Fruit fly (Drosophila melanogaster) whole organism, prepupa: ENCODE results near the gene Nrd1.
A peak's percentile ranks its signal among the peaks of the same experiment; 100 is the strongest.

Source experiments
- CG10631 ChIP-seq: fragments of 200-800 bp; sonication (Bioruptor generic); optimal IDR thresholded peaks from 2 replicates; lab custom pipeline; 2016; ENCODE audit warnings: missing biosample characterization, missing genetic modification characterization
- CG10669 ChIP-seq: fragments of 200-800 bp; sonication (Bioruptor generic); optimal IDR thresholded peaks from 3 replicates; lab custom pipeline; 2018; ENCODE audit warnings: missing biosample characterization, mild to moderate bottlenecking, missing genetic modification characterization, moderate library complexity
- CG11294 ChIP-seq: fragments of 200-800 bp; sonication (Bioruptor generic); IDR thresholded peaks from 2 replicates; pipeline ENCODE4 v1.3.6; 2022; ENCODE audit warnings: missing biosample characterization, missing genetic modification characterization
- CG16779 ChIP-seq: fragments of 200-800 bp; sonication (Bioruptor generic); optimal IDR thresholded peaks from 3 replicates; lab custom pipeline; 2017; ENCODE audit warnings: missing biosample characterization, mild to moderate bottlenecking, missing genetic modification characterization
- CG3032 ChIP-seq: fragments of 200-800 bp; optimal IDR thresholded peaks from 2 replicates; lab custom pipeline; 2019; ENCODE audit warnings: missing biosample characterization, mild to moderate bottlenecking, missing genetic modification characterization, moderate library complexity
- CG31627 ChIP-seq: fragments of 200-800 bp; sonication (Bioruptor generic); optimal IDR thresholded peaks from 3 replicates; lab custom pipeline; 2016; ENCODE audit warnings: missing biosample characterization, missing genetic modification characterization
- CG32006 ChIP-seq: fragments of 200-800 bp; sonication (Bioruptor generic); optimal IDR thresholded peaks from 3 replicates; lab custom pipeline; 2017; ENCODE audit warnings: missing biosample characterization, mild to moderate bottlenecking, missing genetic modification characterization
- CG4318 ChIP-seq: fragments of 200-800 bp; sonication (Bioruptor generic); optimal IDR thresholded peaks from 3 replicates; lab custom pipeline; 2017; ENCODE audit warnings: missing biosample characterization, mild to moderate bottlenecking, missing genetic modification characterization
- CG6163 ChIP-seq: fragments of 200-800 bp; sonication (Bioruptor generic); IDR thresholded peaks from 3 replicates; pipeline ENCODE4 v1.3.6; 2022; ENCODE audit warnings: missing biosample characterization, missing genetic modification characterization
- CG6792 ChIP-seq: fragments of 200-800 bp; sonication (Bioruptor generic); optimal IDR thresholded peaks from 3 replicates; lab custom pipeline; 2016; ENCODE audit warnings: missing biosample characterization, missing genetic modification characterization
- CG6854 ChIP-seq: fragments of 200-800 bp; sonication (Bioruptor generic); optimal IDR thresholded peaks from 2 replicates; lab custom pipeline; 2017; ENCODE audit warnings: missing biosample characterization, mild to moderate bottlenecking, missing genetic modification characterization
- CG7368 ChIP-seq: fragments of 200-800 bp; sonication (Bioruptor generic); optimal IDR thresholded peaks from 3 replicates; lab custom pipeline; 2016; ENCODE audit warnings: missing biosample characterization, missing genetic modification characterization
- Eip78C ChIP-seq: fragments of 200-800 bp; sonication (Bioruptor generic); peaks from one replicate; lab custom pipeline; 2016; ENCODE audit warnings: missing biosample characterization, missing genetic modification characterization
- Eip93F ChIP-seq: fragments of 200-800 bp; sonication (Bioruptor generic); optimal IDR thresholded peaks from 2 replicates; lab custom pipeline; 2016; ENCODE audit warnings: missing biosample characterization, mild to moderate bottlenecking, missing genetic modification characterization
- Ets96B ChIP-seq: fragments of 200-800 bp; optimal IDR thresholded peaks from 2 replicates; lab custom pipeline; 2019; ENCODE audit warnings: missing biosample characterization, mild to moderate bottlenecking, missing genetic modification characterization, moderate library complexity
- Gug ChIP-seq: fragments of 200-800 bp; sonication (Bioruptor generic); IDR thresholded peaks from 2 replicates; pipeline ENCODE4 v1.3.6; 2022; ENCODE audit warnings: missing biosample characterization, missing genetic modification characterization
- Hr38 ChIP-seq: sonication (Bioruptor generic); optimal IDR thresholded peaks from 2 replicates; lab custom pipeline; 2016; ENCODE audit warnings: missing biosample characterization, missing genetic modification characterization
- Hr39 ChIP-seq: fragments of 200-800 bp; sonication (Bioruptor generic); optimal IDR thresholded peaks from 2 replicates; lab custom pipeline; 2016; ENCODE audit warnings: missing biosample characterization, missing genetic modification characterization
- Lpt ChIP-seq: fragments of 200-800 bp; sonication (Bioruptor generic); optimal IDR thresholded peaks from 3 replicates; lab custom pipeline; 2016; ENCODE audit warnings: missing biosample characterization, missing genetic modification characterization
- Sox102F ChIP-seq: fragments of 200-800 bp; sonication (Bioruptor generic); optimal IDR thresholded peaks from 2 replicates; lab custom pipeline; 2016; ENCODE audit warnings: missing biosample characterization, mild to moderate bottlenecking, missing genetic modification characterization
- Sox15 ChIP-seq: fragments of 200-800 bp; sonication (Bioruptor generic); optimal IDR thresholded peaks from 3 replicates; lab custom pipeline; 2016; ENCODE audit warnings: missing biosample characterization, missing genetic modification characterization
- achi ChIP-seq: fragments of 200-800 bp; sonication (Bioruptor generic); optimal IDR thresholded peaks from 3 replicates; lab custom pipeline; 2016; ENCODE audit warnings: missing biosample characterization, missing genetic modification characterization
- cyc ChIP-seq: fragments of 200-800 bp; sonication (Bioruptor generic); optimal IDR thresholded peaks from 3 replicates; lab custom pipeline; 2016; ENCODE audit warnings: missing biosample characterization, missing genetic modification characterization
- dsx ChIP-seq: fragments of 200-800 bp; optimal IDR thresholded peaks from 3 replicates; lab custom pipeline; 2019; ENCODE audit warnings: missing biosample characterization, mild to moderate bottlenecking, missing genetic modification characterization, moderate library complexity; ENCODE audit not compliant: poor library complexity, severe bottlenecking
- esn ChIP-seq: fragments of 200-800 bp; sonication (Bioruptor generic); optimal IDR thresholded peaks from 2 replicates; lab custom pipeline; 2016; ENCODE audit warnings: missing biosample characterization, mild to moderate bottlenecking, missing genetic modification characterization, moderate library complexity
- fd85E ChIP-seq: fragments of 200-800 bp; sonication (Bioruptor generic); optimal IDR thresholded peaks from 3 replicates; lab custom pipeline; 2016; ENCODE audit warnings: missing biosample characterization, missing genetic modification characterization
- fkh ChIP-seq: fragments of 200-800 bp; sonication (Bioruptor generic); optimal IDR thresholded peaks from 3 replicates; lab custom pipeline; 2017; ENCODE audit warnings: missing biosample characterization, mild to moderate bottlenecking, missing genetic modification characterization, moderate library complexity
- lz ChIP-seq: fragments of 200-800 bp; sonication (Bioruptor generic); optimal IDR thresholded peaks from 3 replicates; lab custom pipeline; 2016; ENCODE audit warnings: missing biosample characterization, missing genetic modification characterization
- net ChIP-seq: fragments of 200-800 bp; sonication (Bioruptor generic); optimal IDR thresholded peaks from 3 replicates; lab custom pipeline; 2016; ENCODE audit warnings: missing biosample characterization, missing genetic modification characterization
- pdm3 ChIP-seq: fragments of 200-800 bp; sonication (Bioruptor generic); optimal IDR thresholded peaks from 3 replicates; lab custom pipeline; 2016; ENCODE audit warnings: missing biosample characterization, missing genetic modification characterization
- salr ChIP-seq, 2 experiments: fragments of 200-800 bp; sonication (Bioruptor generic); optimal IDR thresholded peaks; 3 replicates each; lab custom pipeline; 2016 to 2018; ENCODE audit warnings: missing biosample characterization in 2 of 2, missing genetic modification characterization in 2 of 2, mild to moderate bottlenecking in 1 of 2
- spab ChIP-seq: fragments of 200-800 bp; sonication (Bioruptor generic); optimal IDR thresholded peaks from 2 replicates; lab custom pipeline; 2017; ENCODE audit warnings: missing biosample characterization, mild to moderate bottlenecking, missing genetic modification characterization, missing genetic modification reagents
- ss ChIP-seq, 2 experiments: fragments of 200-800 bp; sonication (Bioruptor generic); optimal IDR thresholded peaks; 2 replicates in 1 of 2; 3 replicates in 1 of 2; lab custom pipeline; 2017 to 2018; ENCODE audit warnings: mild to moderate bottlenecking in 2 of 2, missing biosample characterization in 2 of 2, missing genetic modification characterization in 2 of 2, moderate library complexity in 1 of 2
- svp ChIP-seq: fragments of 200-800 bp; sonication (Bioruptor generic); peaks from one replicate; lab custom pipeline; 2016; ENCODE audit warnings: missing biosample characterization, missing genetic modification characterization

Gene Nrd1

dm6 chrX:11915154-11915593 is 46.5 kb upstream of the Nrd1 start (continued):
- TF ChIP-seq fkh (GFP tag; lab: Kevin White, UChicago) (peak; percentile 53), CG16779 (peak; percentile 78), CG11294 (GFP tag; lab: Robert Waterston, UW) (peak; percentile 55), CG10669 (GFP tag; lab: Kevin White, UChicago) (peak; percentile 86), Gug (peak; percentile 86), salr (GFP tag; optimal IDR thresholded peaks at IDR 0.05; lab: Kevin White, UChicago) (peak; percentile 56 to 62), Hr38 (GFP tag; lab: Kevin White, UChicago) (no peak), CG6854 (peak; percentile 92)
- TF ChIP-seq, all 60 proteins: peak for 58

dm6 chrX:11913581-11913980 is 44.9 kb upstream of the Nrd1 start:
- TF ChIP-seq Ets96B (tag; lab: Kevin White, UChicago) (no peak), ss (GFP tag; optimal IDR thresholded peaks at IDR 0.05; lab: Kevin White, UChicago) (peak in 1 of 2 experiments; percentile 27), CG10631 (GFP tag; lab: Kevin White, UChicago) (no peak), CG32006 (GFP tag; lab: Kevin White, UChicago) (no peak), Sox102F (no peak), Sox15 (GFP tag; lab: Kevin White, UChicago) (no peak), CG6854 (peak; percentile 41), Eip93F (GFP tag; lab: Kevin White, UChicago) (no peak), lz (GFP tag; lab: Kevin White, UChicago) (no peak), fkh (GFP tag; lab: Kevin White, UChicago) (no peak), cyc (no peak), CG6792 (GFP tag; lab: Kevin White, UChicago) (no peak), CG6163 (GFP tag; lab: Robert Waterston, UW) (0 out of 3 replicates have a peak, but pooled peaks have one; percentile 12), fd85E (no peak), svp (GFP tag; lab: Kevin White, UChicago) (no peak), pdm3 (GFP tag; lab: Kevin White, UChicago) (no peak), Eip78C (GFP tag; lab: Kevin White, UChicago) (peak; percentile 56), achi (no peak), esn (GFP tag; lab: Kevin White, UChicago) (no peak), Lpt (peak; percentile 34), dsx (GFP tag; lab: Kevin White, UChicago) (peak; percentile 12), CG31627 (GFP tag; lab: Kevin White, UChicago) (no peak), CG3032 (tag; lab: Kevin White, UChicago) (no peak), net (GFP tag; lab: Kevin White, UChicago) (no peak)

- TF ChIP-seq Eip78C (GFP tag; lab: Kevin White, UChicago) = peak; percentile 41
- TF ChIP-seq spab (GFP tag; lab: Kevin White, UChicago) = no peak
- no peak for TF ChIP-seq CG7368 (GFP tag; lab: Kevin White, UChicago)
- no peak for TF ChIP-seq Hr39 (GFP tag; lab: Kevin White, UChicago)
- TF ChIP-seq CG6792 (GFP tag; lab: Kevin White, UChicago) = no peak
Measured at dm6 chrX:11906818-11907281, 38.2 kb upstream of the Nrd1 start, which contains the start of gene CG43156. CG43156 (minus strand) TSS chrX:11906868.

dm6 chrX:11905144-11905543 is 36.5 kb upstream of the Nrd1 start, which contains the start of gene Upf1:
Upf1 (minus strand) TSS chrX:11905371.
- no peak for TF ChIP-seq CG4318
- peak; percentile 30 for TF ChIP-seq esn (GFP tag; lab: Kevin White, UChicago)
- TF ChIP-seq CG31627 (GFP tag; lab: Kevin White, UChicago) = peak; percentile 13
- TF ChIP-seq CG10631 (GFP tag; lab: Kevin White, UChicago) = peak; percentile 28
